Worm (Caenorhabditis elegans) whole organism, early embryonic: ENCODE data around the gene irld-32.
"Not testable (repeated sequence)": the region's sequence is repeated elsewhere in the genome, so short reads cannot be mapped to it uniquely, and the experiment has no call there.

ENCODE experiments used
- B0310.2 ChIP-seq: sonication (generic microtip); optimal IDR thresholded peaks from 2 replicates; lab custom pipeline; 2016; ENCODE audit warnings: mild to moderate bottlenecking, missing genetic modification characterization, missing compliant biosample characterization
- F13C5.2 ChIP-seq: sonication (generic microtip); optimal IDR thresholded peaks from 2 replicates; lab custom pipeline; 2017; ENCODE audit warnings: mild to moderate bottlenecking, missing genetic modification characterization, inconsistent platforms, missing compliant biosample characterization
- aly-1 ChIP-seq: sonication (generic microtip); optimal IDR thresholded peaks from 2 replicates; lab custom pipeline; 2016; ENCODE audit warnings: missing genetic modification characterization, missing compliant biosample characterization
- ama-1 ChIP-seq: fragments of 150-350 bp; optimal IDR thresholded peaks from 2 replicates; lab custom pipeline; 2014
- ceh-13 ChIP-seq: fragments of 200-800 bp; sonication (Bioruptor generic); optimal IDR thresholded peaks from 2 replicates; lab custom pipeline; 2018; ENCODE audit warnings: mild to moderate bottlenecking, missing genetic modification characterization, missing compliant biosample characterization
- ceh-36 ChIP-seq: sonication (generic microtip); optimal IDR thresholded peaks from 2 replicates; lab custom pipeline; 2016; ENCODE audit warnings: missing genetic modification characterization, inconsistent platforms, missing compliant biosample characterization
- ets-7 ChIP-seq: sonication (generic microtip); optimal IDR thresholded peaks from 2 replicates; lab custom pipeline; 2016; ENCODE audit warnings: missing genotype, missing genetic modification characterization, missing compliant biosample characterization
- flt-1 ChIP-seq: fragments of 200-800 bp; sonication (Bioruptor generic); IDR thresholded peaks from 2 replicates; pipeline ENCODE4 v1.3.6; 2022; ENCODE audit warnings: missing genetic modification characterization, missing compliant biosample characterization
- hmbx-1 ChIP-seq: sonication (generic microtip); optimal IDR thresholded peaks from 2 replicates; lab custom pipeline; 2016; ENCODE audit warnings: mild to moderate bottlenecking, missing genetic modification characterization, missing compliant biosample characterization
- hmg-4 ChIP-seq: fragments of 200-800 bp; sonication (Bioruptor generic); optimal IDR thresholded peaks from 2 replicates; lab custom pipeline; 2018; ENCODE audit warnings: mild to moderate bottlenecking, missing genetic modification characterization, missing compliant biosample characterization
- hnd-1 ChIP-seq: sonication (generic microtip); optimal IDR thresholded peaks from 2 replicates; lab custom pipeline; 2016; ENCODE audit warnings: missing genetic modification characterization, missing compliant biosample characterization
- pes-1 ChIP-seq: fragments of 200-800 bp; sonication (Bioruptor generic); IDR thresholded peaks from 2 replicates; pipeline ENCODE4 v1.3.6; 2022; ENCODE audit warnings: missing genetic modification reagents, missing genetic modification characterization, missing compliant biosample characterization
- scrt-1 ChIP-seq: fragments of 200-800 bp; sonication (Bioruptor generic); IDR thresholded peaks from 2 replicates; pipeline ENCODE4 v1.3.6; 2022; ENCODE audit warnings: missing genetic modification characterization, missing compliant biosample characterization
- sea-1 ChIP-seq: fragments of 200-800 bp; sonication (Bioruptor generic); conservative IDR thresholded peaks from 2 replicates; pipeline ENCODE4 v1.3.6; 2022; ENCODE audit warnings: missing genetic modification characterization, missing compliant biosample characterization
- tbx-11 ChIP-seq: fragments of 200-800 bp; sonication (Bioruptor generic); IDR thresholded peaks from 2 replicates; pipeline ENCODE4 v1.3.6; 2022; ENCODE audit warnings: missing genetic modification characterization, missing compliant biosample characterization
- tbx-37 ChIP-seq: fragments of 200-800 bp; sonication (Bioruptor generic); conservative IDR thresholded peaks from 2 replicates; pipeline ENCODE4 v1.3.6; 2022; ENCODE audit warnings: missing genetic modification reagents, missing genetic modification characterization, missing compliant biosample characterization
- tra-4 ChIP-seq: sonication (generic microtip); optimal IDR thresholded peaks from 2 replicates; lab custom pipeline; 2017; ENCODE audit warnings: missing genetic modification characterization, missing compliant biosample characterization

irld-32 gene

ce11 chrV:2308246-2308645 is 23.5 kb upstream of the irld-32 start:
- TF ChIP-seq tbx-11 (GFP tag; lab: Robert Waterston, UW) (no peak), tra-4 (tag; lab: Kevin White, UChicago) (no peak), hnd-1 (tag; lab: Kevin White, UChicago) (no peak), flt-1 (GFP tag; lab: Robert Waterston, UW) (no peak), pes-1 (GFP tag; lab: Robert Waterston, UW) (no peak), ceh-13 (GFP tag; lab: Kevin White, UChicago) (no peak), aly-1 (tag; lab: Kevin White, UChicago) (no peak)

DNA sequence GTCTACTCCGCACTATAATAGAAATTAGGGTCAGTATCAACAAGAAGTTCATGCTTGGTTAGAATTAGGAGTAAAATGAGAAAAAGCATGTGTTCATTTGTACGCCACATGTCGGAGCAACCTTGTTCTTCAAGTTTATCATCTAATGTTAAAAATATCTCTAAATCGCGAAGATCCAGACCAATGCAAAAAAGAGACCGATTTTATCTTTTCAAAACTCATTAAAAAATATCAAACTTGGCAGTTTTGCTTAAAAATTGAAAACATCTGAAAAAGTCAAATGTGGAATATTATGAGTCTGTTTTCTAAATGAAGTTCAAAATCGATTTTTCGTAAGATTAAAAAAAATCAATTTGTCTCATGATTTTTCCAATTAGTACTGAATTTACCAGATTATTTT is 10.7 kb upstream of the irld-32 start, which contains the start of gene Y19D10B.6:
Gene Y19D10B.6, minus strand, starts transcription at position 101 of the 400 bp plus-strand sequence.
- TF ChIP-seq aly-1 (tag; lab: Kevin White, UChicago); sea-1 (GFP tag; lab: Robert Waterston, UW); B0310.2 (tag; lab: Kevin White, UChicago): not testable (repeated sequence)

DNA sequence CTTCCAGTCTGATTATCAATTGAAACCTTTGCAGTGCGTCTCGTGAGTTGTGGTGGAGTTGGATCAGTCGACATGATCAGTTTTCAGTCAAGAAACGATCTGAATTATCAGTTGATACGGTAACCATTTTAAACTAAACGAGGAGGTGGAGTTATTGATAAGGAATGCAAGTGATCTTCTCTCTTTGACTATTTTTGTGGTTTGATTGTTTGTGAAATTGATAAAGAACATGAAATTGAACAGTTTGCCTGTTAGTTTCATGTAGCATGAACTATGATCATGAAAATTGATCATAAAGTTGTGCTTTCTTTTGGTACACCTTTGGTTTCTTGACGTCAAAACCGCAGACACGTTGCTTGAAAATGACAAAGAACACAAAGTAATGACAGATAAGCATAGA is 9.2 kb upstream of the irld-32 start, which contains the start of gene pud-1.2:
Gene pud-1.2, minus strand, starts transcription at position 101 of the 400 bp plus-strand sequence.
- not testable (repeated sequence) for TF ChIP-seq sea-1 (GFP tag; lab: Robert Waterston, UW); ceh-13 (GFP tag; lab: Kevin White, UChicago); tbx-11 (GFP tag; lab: Robert Waterston, UW)

ce11 chrV:2324260-2324659 is 7.5 kb upstream of the irld-32 start:
- TF ChIP-seq pes-1 (GFP tag; lab: Robert Waterston, UW): no peak
- TF ChIP-seq scrt-1: no peak
- no peak for TF ChIP-seq ceh-36 (tag; lab: Kevin White, UChicago)
- no peak for TF ChIP-seq aly-1 (tag; lab: Kevin White, UChicago)
- TF ChIP-seq ets-7 (tag; lab: Kevin White, UChicago): no peak

ce11 chrV:2325052-2325451 is 6.7 kb upstream of the irld-32 start, which contains the start of gene pud-3:
Gene pud-3 (minus strand): TSS chrV:2325152.
- TF ChIP-seq ceh-13 (GFP tag; lab: Kevin White, UChicago) (no peak), hnd-1 (tag; lab: Kevin White, UChicago) (no peak), tbx-11 (GFP tag; lab: Robert Waterston, UW) (no peak), tra-4 (tag; lab: Kevin White, UChicago) (no peak), sea-1 (GFP tag; lab: Robert Waterston, UW) (no peak), pes-1 (GFP tag; lab: Robert Waterston, UW) (no peak), tbx-37 (GFP tag; lab: Robert Waterston, UW) (no peak), flt-1 (GFP tag; lab: Robert Waterston, UW) (no peak), B0310.2 (tag; lab: Kevin White, UChicago) (no peak), hmbx-1 (tag; lab: Kevin White, UChicago) (no peak), ceh-36 (tag; lab: Kevin White, UChicago) (no peak), scrt-1 (no peak), aly-1 (tag; lab: Kevin White, UChicago) (no peak), F13C5.2 (tag; lab: Kevin White, UChicago) (no peak), ama-1 (no peak)

ce11 chrV:2326378-2326777 is 5.3 kb upstream of the irld-32 start, which contains the start of gene pud-4:
Gene pud-4 (plus strand): TSS chrV:2326678.
- no peak for TF ChIP-seq flt-1 (GFP tag; lab: Robert Waterston, UW)
- no peak for TF ChIP-seq F13C5.2 (tag; lab: Kevin White, UChicago)
- TF ChIP-seq tbx-37 (GFP tag; lab: Robert Waterston, UW): no peak
- TF ChIP-seq scrt-1: no peak
- TF ChIP-seq aly-1 (tag; lab: Kevin White, UChicago): no peak
- TF ChIP-seq hmg-4 (GFP tag; lab: Kevin White, UChicago): no peak
- no peak for TF ChIP-seq B0310.2 (tag; lab: Kevin White, UChicago)
- TF ChIP-seq hnd-1 (tag; lab: Kevin White, UChicago): no peak
- TF ChIP-seq ets-7 (tag; lab: Kevin White, UChicago): no peak
- TF ChIP-seq tbx-11 (GFP tag; lab: Robert Waterston, UW): no peak
- no peak for TF ChIP-seq ama-1
- TF ChIP-seq ceh-36 (tag; lab: Kevin White, UChicago): no peak
- TF ChIP-seq pes-1 (GFP tag; lab: Robert Waterston, UW): no peak
- no peak for TF ChIP-seq sea-1 (GFP tag; lab: Robert Waterston, UW)

DNA sequence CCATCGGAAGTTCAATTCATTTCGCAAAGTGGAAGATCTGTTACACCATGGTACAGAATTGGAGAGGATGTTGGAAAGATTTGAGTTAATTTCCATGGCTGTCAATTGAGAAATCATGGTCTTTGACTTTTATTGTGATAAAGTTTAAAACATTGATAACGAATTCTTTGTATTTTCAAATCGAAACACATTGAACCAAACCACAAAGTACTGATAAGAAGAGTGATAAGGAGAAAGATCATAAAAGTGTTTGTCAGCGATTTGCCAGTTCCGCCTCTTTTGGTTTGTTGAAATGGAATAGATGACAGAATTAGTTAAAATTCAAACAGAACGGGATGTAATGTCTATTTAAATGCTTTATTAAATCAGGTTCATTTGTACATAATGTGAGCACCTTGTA is 4.6 kb upstream of the irld-32 start:
- TF ChIP-seq flt-1 (GFP tag; lab: Robert Waterston, UW) (no peak), tbx-11 (GFP tag; lab: Robert Waterston, UW) (no peak), F13C5.2 (tag; lab: Kevin White, UChicago) (no peak), tbx-37 (GFP tag; lab: Robert Waterston, UW) (no peak), ceh-36 (tag; lab: Kevin White, UChicago) (no peak), hmg-4 (GFP tag; lab: Kevin White, UChicago) (no peak), sea-1 (GFP tag; lab: Robert Waterston, UW) (no peak), ceh-13 (GFP tag; lab: Kevin White, UChicago) (no peak), hmbx-1 (tag; lab: Kevin White, UChicago) (no peak), ets-7 (tag; lab: Kevin White, UChicago) (no peak)

ce11 chrV:2330129-2330528 is 1.6 kb upstream of the irld-32 start, which contains the start of gene pud-1.1:
Gene pud-1.1 (plus strand): TSS chrV:2330429.
- TF ChIP-seq aly-1 (tag; lab: Kevin White, UChicago); F13C5.2 (tag; lab: Kevin White, UChicago); ama-1: not testable (repeated sequence)
